Worm (Caenorhabditis elegans): ENCODE data around the gene gar-2.

- TF ChIP-seq ceh-13 (GFP tag; optimal IDR thresholded peaks at IDR 0.05) (no peak), hnd-1 (tag; optimal IDR thresholded peaks at IDR 0.05) (no peak)
Measured at ce11 chrIII:6367712-6368111, 58.5 kb downstream of the gar-2 start, which contains the start of the genes C56G2.15 and thoc-2.

All from whole organism, early embryonic.